Worm (Caenorhabditis elegans) whole organism, late embryonic: ENCODE measurements around the gene clec-233.

Experiments used
- T23F11.4 ChIP-seq: fragments of 200-800 bp; sonication (Bioruptor generic); optimal IDR thresholded peaks from 2 replicates; lab custom pipeline; 2018; ENCODE audit warnings: mild to moderate bottlenecking, missing genetic modification characterization, missing compliant biosample characterization
- Y22D7AL.16 ChIP-seq: sonication (generic microtip); optimal IDR thresholded peaks from 2 replicates; lab custom pipeline; 2016; ENCODE audit warnings: missing genetic modification characterization, missing compliant biosample characterization
- ahr-1 ChIP-seq: sonication (generic microtip); optimal IDR thresholded peaks from 2 replicates; lab custom pipeline; 2016; ENCODE audit warnings: missing genetic modification characterization, missing compliant biosample characterization
- ceh-30 ChIP-seq: fragments of 150-350 bp; optimal IDR thresholded peaks from 2 replicates; lab custom pipeline; 2014; ENCODE audit warnings: missing biosample characterization, missing genetic modification characterization
- elt-2 ChIP-seq: sonication (generic microtip); optimal IDR thresholded peaks from 2 replicates; lab custom pipeline; 2016; ENCODE audit warnings: missing genetic modification reagents, missing genetic modification characterization, missing compliant biosample characterization
- ets-4 ChIP-seq: sonication (generic microtip); optimal IDR thresholded peaks from 2 replicates; lab custom pipeline; 2016; ENCODE audit warnings: missing genetic modification characterization, missing compliant biosample characterization
- lin-11 ChIP-seq: fragments of 200-800 bp; sonication (Bioruptor generic); optimal IDR thresholded peaks from 2 replicates; lab custom pipeline; 2018; ENCODE audit warnings: mild to moderate bottlenecking, missing genetic modification characterization, missing compliant biosample characterization
- nfya-1 ChIP-seq: sonication (generic microtip); optimal IDR thresholded peaks from 2 replicates; lab custom pipeline; 2017; ENCODE audit warnings: missing genetic modification characterization, mild to moderate bottlenecking, missing compliant biosample characterization, antibody characterized with exemption, moderate library complexity
- pqm-1 ChIP-seq: sonication (generic microtip); optimal IDR thresholded peaks from 2 replicates; lab custom pipeline; 2016; ENCODE audit warnings: missing genetic modification characterization, missing compliant biosample characterization
- tbx-2 ChIP-seq: sonication (generic microtip); optimal IDR thresholded peaks from 2 replicates; lab custom pipeline; 2016; ENCODE audit warnings: missing genetic modification characterization, missing compliant biosample characterization
- tbx-7 ChIP-seq: sonication (generic microtip); optimal IDR thresholded peaks from 2 replicates; lab custom pipeline; 2016; ENCODE audit warnings: missing genotype, missing genetic modification characterization, missing compliant biosample characterization
- unc-86 ChIP-seq: sonication (generic microtip); optimal IDR thresholded peaks from 2 replicates; lab custom pipeline; 2016; ENCODE audit warnings: missing genetic modification characterization, missing compliant biosample characterization

ce11 chrV:16266514-16266913, 32.8 kb downstream of the clec-233 start, which contains the start of gene T13F3.4:
- TF ChIP-seq elt-2: no peak
- no peak for TF ChIP-seq T23F11.4 (GFP tag; lab: Kevin White, UChicago)
- TF ChIP-seq ahr-1 (tag; lab: Kevin White, UChicago): no peak
- no peak for TF ChIP-seq ets-4 (tag; lab: Kevin White, UChicago)
- no peak for TF ChIP-seq pqm-1
- no peak for TF ChIP-seq lin-11 (tag; lab: Kevin White, UChicago)
- no peak for TF ChIP-seq tbx-7 (tag; lab: Kevin White, UChicago)
- no peak for TF ChIP-seq tbx-2 (tag; lab: Kevin White, UChicago)
- no peak for TF ChIP-seq nfya-1 (tag; lab: Kevin White, UChicago)
- no peak for TF ChIP-seq unc-86 (tag; lab: Kevin White, UChicago)
- TF ChIP-seq ceh-30: no peak
- no peak for TF ChIP-seq Y22D7AL.16
